Fruit fly (Drosophila melanogaster): Measurements from ENCODE around the gene wb.

DNA sequence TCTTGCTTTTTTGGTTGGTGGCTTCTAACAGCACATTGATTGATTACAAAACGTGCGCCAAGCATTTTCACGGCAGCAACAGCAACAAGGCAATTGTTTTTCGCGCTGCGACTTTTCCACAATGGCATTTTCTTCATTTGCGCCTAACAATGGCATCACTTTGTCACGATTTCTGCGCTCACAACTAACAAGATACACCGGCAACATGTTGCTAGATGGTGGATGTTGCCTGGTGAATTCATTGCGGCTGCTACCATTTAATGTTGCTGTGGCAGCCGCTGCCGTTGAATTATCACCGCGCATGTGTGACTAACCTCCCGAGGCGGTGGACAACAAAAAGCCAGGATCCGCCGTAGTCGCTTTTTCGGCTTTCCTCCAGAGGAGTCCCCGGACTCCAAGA is 31.1 kb downstream of the wb start:
- TF ChIP-seq Ets98B (GFP tag; IDR thresholded peaks at IDR 0.05) (no peak), CG10348 (GFP tag; IDR thresholded peaks at IDR 0.05) (no peak), fd96Ca (GFP tag; IDR thresholded peaks at IDR 0.05) (no peak), rn (GFP tag; IDR thresholded peaks at IDR 0.05) (no peak), CG17806 (tag; optimal IDR thresholded peaks at IDR 0.05) (no peak), Pif1A (GFP tag; optimal IDR thresholded peaks at IDR 0.05) (no peak), D1 (tag; optimal IDR thresholded peaks at IDR 0.05) (no peak), CG9948 (tag; optimal IDR thresholded peaks at IDR 0.05) (no peak), CG12605 (GFP tag; IDR thresholded peaks at IDR 0.05) (no peak), CG34367 (tag; optimal IDR thresholded peaks at IDR 0.05) (no peak), CG8301 (tag; optimal IDR thresholded peaks at IDR 0.05) (no peak)
